Worm (Caenorhabditis elegans) whole organism, young adult: ENCODE measurements around the gene nucb-1.

Source experiments
- B0035.1 ChIP-seq: sonication (generic microtip); optimal IDR thresholded peaks from 2 replicates; lab custom pipeline; 2016; ENCODE audit warnings: missing genetic modification characterization, mild to moderate bottlenecking, missing compliant biosample characterization, missing genotype, missing genetic modification reagents
- B0261.1 ChIP-seq: sonication (generic microtip); optimal IDR thresholded peaks from 2 replicates; lab custom pipeline; 2016; ENCODE audit warnings: mild to moderate bottlenecking, missing genetic modification characterization, moderate library complexity, missing compliant biosample characterization
- C06A6.2 ChIP-seq: fragments of 200-800 bp; sonication (Bioruptor generic); conservative IDR thresholded peaks from 2 replicates; pipeline ENCODE4 v1.3.6; 2022; ENCODE audit warnings: missing genetic modification characterization, missing compliant biosample characterization
- F37B4.10 ChIP-seq: fragments of 200-800 bp; sonication (Bioruptor generic); IDR thresholded peaks from 2 replicates; pipeline ENCODE4 v1.3.6; 2022; ENCODE audit warnings: missing genetic modification characterization, missing compliant biosample characterization
- F52B5.7 ChIP-seq: sonication (generic microtip); optimal IDR thresholded peaks from 2 replicates; lab custom pipeline; 2016; ENCODE audit warnings: mild to moderate bottlenecking, missing genetic modification characterization, missing compliant biosample characterization
- K11D2.4 ChIP-seq: fragments of 200-800 bp; sonication (Bioruptor generic); IDR thresholded peaks from 2 replicates; pipeline ENCODE4 v1.3.6; 2022; ENCODE audit warnings: missing genetic modification reagents, missing genetic modification characterization, missing compliant biosample characterization
- Y53G8AR.9 ChIP-seq: fragments of 200-800 bp; sonication (Bioruptor generic); conservative IDR thresholded peaks from 2 replicates; pipeline ENCODE4 v1.3.6; 2022; ENCODE audit warnings: missing genetic modification reagents, missing genetic modification characterization, missing compliant biosample characterization
- Y56A3A.18 ChIP-seq: fragments of 200-800 bp; sonication (Bioruptor generic); IDR thresholded peaks from 2 replicates; pipeline ENCODE4 v1.3.6; 2022; ENCODE audit warnings: missing genetic modification reagents, missing genetic modification characterization, missing compliant biosample characterization
- Y67H2A.10 ChIP-seq: fragments of 200-800 bp; sonication (Bioruptor generic); conservative IDR thresholded peaks from 2 replicates; pipeline ENCODE4 v1.3.6; 2022; ENCODE audit warnings: missing genetic modification reagents, missing genetic modification characterization, missing compliant biosample characterization
- Y79H2A.3 ChIP-seq: fragments of 200-800 bp; sonication (Bioruptor generic); conservative IDR thresholded peaks from 2 replicates; pipeline ENCODE4 v1.3.6; 2022; ENCODE audit warnings: missing genetic modification reagents, missing genetic modification characterization, missing compliant biosample characterization
- aptf-2 ChIP-seq: fragments of 200-800 bp; sonication (Bioruptor generic); conservative IDR thresholded peaks from 2 replicates; pipeline ENCODE4 v1.3.6; 2022; ENCODE audit warnings: missing genetic modification reagents, missing genetic modification characterization, missing compliant biosample characterization
- aptf-3 ChIP-seq: fragments of 200-800 bp; sonication (Bioruptor generic); IDR thresholded peaks from 2 replicates; pipeline ENCODE4 v1.3.6; 2022; ENCODE audit warnings: missing genetic modification characterization, missing compliant biosample characterization
- athp-1 ChIP-seq: sonication (generic microtip); optimal IDR thresholded peaks from 2 replicates; lab custom pipeline; 2017; ENCODE audit warnings: mild to moderate bottlenecking, missing genetic modification characterization, missing compliant biosample characterization
- attf-6 ChIP-seq: fragments of 200-800 bp; sonication (Bioruptor generic); IDR thresholded peaks from 2 replicates; pipeline ENCODE4 v1.3.6; 2022; ENCODE audit warnings: missing genetic modification reagents, missing genetic modification characterization, missing compliant biosample characterization
- bed-2 ChIP-seq: fragments of 200-800 bp; sonication (Bioruptor generic); IDR thresholded peaks from 2 replicates; pipeline ENCODE4 v1.3.6; 2022; ENCODE audit warnings: missing genetic modification reagents, missing genetic modification characterization, missing compliant biosample characterization
- ceh-100 ChIP-seq: fragments of 200-800 bp; sonication (Bioruptor generic); IDR thresholded peaks from 2 replicates; pipeline ENCODE4 v1.3.6; 2022; ENCODE audit warnings: missing genetic modification reagents, missing genetic modification characterization, missing compliant biosample characterization
- dox-1 ChIP-seq: fragments of 200-800 bp; sonication (Bioruptor generic); IDR thresholded peaks from 2 replicates; pipeline ENCODE4 v1.3.6; 2022; ENCODE audit warnings: missing genetic modification reagents, missing genetic modification characterization, missing compliant biosample characterization
- dpff-1 ChIP-seq: sonication (generic microtip); optimal IDR thresholded peaks from 2 replicates; lab custom pipeline; 2017; ENCODE audit warnings: mild to moderate bottlenecking, missing genetic modification characterization, missing compliant biosample characterization
- dpl-1 ChIP-seq: fragments of 150-350 bp; optimal IDR thresholded peaks from 2 replicates; lab custom pipeline; 2014; ENCODE audit warnings: missing biosample characterization, missing genetic modification reagents, missing genetic modification characterization
- egl-18 ChIP-seq: fragments of 200-800 bp; sonication (Bioruptor generic); IDR thresholded peaks from 2 replicates; pipeline ENCODE4 v1.3.6; 2022; ENCODE audit warnings: missing genetic modification reagents, missing genetic modification characterization, missing compliant biosample characterization
- hlh-12 ChIP-seq: sonication (generic microtip); optimal IDR thresholded peaks from 2 replicates; lab custom pipeline; 2016; ENCODE audit warnings: missing genetic modification characterization, missing compliant biosample characterization
- hmg-1.2 ChIP-seq: fragments of 200-800 bp; sonication (Bioruptor generic); IDR thresholded peaks from 2 replicates; pipeline ENCODE4 v1.3.6; 2022; ENCODE audit warnings: missing genetic modification reagents, missing genetic modification characterization, missing compliant biosample characterization
- hrde-1 ChIP-seq: sonication (generic microtip); optimal IDR thresholded peaks from 2 replicates; lab custom pipeline; 2016; ENCODE audit warnings: missing genetic modification characterization, mild to moderate bottlenecking, missing compliant biosample characterization, moderate library complexity, missing genotype, missing genetic modification reagents, borderline replicate concordance
- let-526 ChIP-seq: fragments of 200-800 bp; sonication (Bioruptor generic); IDR thresholded peaks from 2 replicates; pipeline ENCODE4 v1.3.6; 2022; ENCODE audit warnings: missing genetic modification reagents, missing genetic modification characterization, missing compliant biosample characterization
- lin-54 ChIP-seq: fragments of 200-800 bp; sonication (Bioruptor generic); optimal IDR thresholded peaks from 2 replicates; lab custom pipeline; 2018; ENCODE audit warnings: mild to moderate bottlenecking, missing genetic modification characterization, missing compliant biosample characterization
- lsl-1 ChIP-seq: fragments of 200-800 bp; sonication (Bioruptor generic); optimal IDR thresholded peaks from 2 replicates; lab custom pipeline; 2018; ENCODE audit warnings: mild to moderate bottlenecking, missing genetic modification characterization, moderate library complexity, missing compliant biosample characterization
- madf-6 ChIP-seq: fragments of 200-800 bp; sonication (Bioruptor generic); IDR thresholded peaks from 2 replicates; pipeline ENCODE4 v1.3.6; 2022; ENCODE audit warnings: missing genetic modification reagents, missing genetic modification characterization, missing compliant biosample characterization
- madf-8 ChIP-seq: fragments of 200-800 bp; sonication (Bioruptor generic); conservative IDR thresholded peaks from 2 replicates; pipeline ENCODE4 v1.3.6; 2022; ENCODE audit warnings: missing genetic modification reagents, missing genetic modification characterization, missing compliant biosample characterization
- mcd-1 ChIP-seq: fragments of 200-800 bp; sonication (Bioruptor generic); IDR thresholded peaks from 2 replicates; pipeline ENCODE4 v1.3.6; 2022; ENCODE audit warnings: missing genetic modification reagents, missing genetic modification characterization, missing compliant biosample characterization
- mes-4 ChIP-seq: sonication (generic microtip); optimal IDR thresholded peaks from 2 replicates; lab custom pipeline; 2016; ENCODE audit warnings: missing genotype, missing genetic modification characterization, missing compliant biosample characterization
- nfya-1 ChIP-seq: sonication (generic microtip); optimal IDR thresholded peaks from 2 replicates; lab custom pipeline; 2017; ENCODE audit warnings: antibody characterized with exemption, missing compliant biosample characterization, missing genetic modification characterization, borderline replicate concordance; ENCODE audit not compliant: insufficient read depth
- nfyb-1 ChIP-seq: fragments of 200-800 bp; sonication (Bioruptor generic); IDR thresholded peaks from 2 replicates; pipeline ENCODE4 v1.3.6; 2022; ENCODE audit warnings: missing genetic modification reagents, missing genetic modification characterization, missing compliant biosample characterization
- nhr-120 ChIP-seq: fragments of 200-800 bp; sonication (Bioruptor generic); IDR thresholded peaks from 2 replicates; pipeline ENCODE4 v1.3.6; 2022; ENCODE audit warnings: missing genetic modification characterization, missing compliant biosample characterization
- nhr-90 ChIP-seq: sonication (generic microtip); optimal IDR thresholded peaks from 2 replicates; lab custom pipeline; 2016; ENCODE audit warnings: missing genotype, mild to moderate bottlenecking, missing genetic modification characterization, missing compliant biosample characterization
- pbrm-1 ChIP-seq: fragments of 200-800 bp; sonication (Bioruptor generic); IDR thresholded peaks from 2 replicates; pipeline ENCODE4 v1.3.6; 2022; ENCODE audit warnings: missing genetic modification reagents, missing genetic modification characterization, missing compliant biosample characterization
- sea-2 ChIP-seq: fragments of 200-800 bp; sonication (Bioruptor generic); IDR thresholded peaks from 2 replicates; pipeline ENCODE4 v1.3.6; 2022; ENCODE audit warnings: missing genetic modification characterization, missing compliant biosample characterization
- snpc-1.1 ChIP-seq: sonication (generic microtip); optimal IDR thresholded peaks from 2 replicates; lab custom pipeline; 2017; ENCODE audit warnings: missing genetic modification characterization, mild to moderate bottlenecking, missing compliant biosample characterization, antibody characterized with exemption, moderate library complexity, missing genotype, missing genetic modification reagents; ENCODE audit not compliant: insufficient read depth
- snpc-4 ChIP-seq, 5 experiments: fragments of 150-350 bp in 1 of 5; sonication (generic microtip) in 4 of 5; optimal IDR thresholded peaks; 2 replicates each; lab custom pipeline; 2014 to 2018; ENCODE audit warnings: missing genetic modification characterization in 5 of 5, missing biosample characterization in 3 of 5, antibody characterized with exemption in 2 of 5, mild to moderate bottlenecking in 2 of 5, missing compliant biosample characterization in 2 of 5, missing genotype in 2 of 5, moderate library complexity in 2 of 5, missing genetic modification reagents in 1 of 5
- tbp1 ChIP-seq: fragments of 200-800 bp; sonication (Bioruptor generic); optimal IDR thresholded peaks from 2 replicates; lab custom pipeline; 2018; ENCODE audit warnings: mild to moderate bottlenecking, missing genetic modification characterization, missing compliant biosample characterization
- tbx-9 ChIP-seq: sonication (generic microtip); optimal IDR thresholded peaks from 2 replicates; lab custom pipeline; 2016; ENCODE audit warnings: borderline replicate concordance, missing genetic modification characterization, inconsistent platforms, missing compliant biosample characterization
- tlf-1 ChIP-seq: fragments of 200-800 bp; sonication (Bioruptor generic); optimal IDR thresholded peaks from 2 replicates; lab custom pipeline; 2018; ENCODE audit warnings: mild to moderate bottlenecking, missing genetic modification characterization, missing compliant biosample characterization
- xnd-1 ChIP-seq: sonication (generic microtip); optimal IDR thresholded peaks from 2 replicates; lab custom pipeline; 2016; ENCODE audit warnings: missing genotype, missing genetic modification reagents, missing genetic modification characterization, missing compliant biosample characterization
- ztf-18 ChIP-seq: sonication (generic microtip); optimal IDR thresholded peaks from 2 replicates; lab custom pipeline; 2016; ENCODE audit warnings: missing genotype, mild to moderate bottlenecking, missing genetic modification characterization, missing compliant biosample characterization

The nucb-1 gene

ce11 chrX:10219184-10219705 lies 21.7 kb downstream of the nucb-1 start:
- TF ChIP-seq F37B4.10 (GFP tag; lab: Robert Waterston, UW): 0 out of 2 replicates have a peak, but pooled peaks have one; percentile 90
- no peak for TF ChIP-seq ceh-100 (GFP tag; lab: Robert Waterston, UW)
- no peak for TF ChIP-seq C06A6.2 (GFP tag; lab: Robert Waterston, UW)
- 0 out of 2 replicates have a peak, but pooled peaks have one; percentile 15 for TF ChIP-seq dox-1 (GFP tag; lab: Robert Waterston, UW)
- TF ChIP-seq hrde-1 (tag; lab: Kevin White, UChicago): no peak
- TF ChIP-seq egl-18 (GFP tag; lab: Robert Waterston, UW): no peak
- no peak for TF ChIP-seq lin-54
- TF ChIP-seq tbp1 (GFP tag; lab: Kevin White, UChicago): no peak
- TF ChIP-seq attf-6 (GFP tag; lab: Robert Waterston, UW): no peak
- no peak for TF ChIP-seq mcd-1 (GFP tag; lab: Robert Waterston, UW)
- no peak for TF ChIP-seq nfyb-1 (GFP tag; lab: Robert Waterston, UW)
- TF ChIP-seq Y53G8AR.9 (GFP tag; lab: Robert Waterston, UW): 0 out of 2 replicates have a peak, but pooled peaks have one; percentile 21
- no peak for TF ChIP-seq lsl-1
- TF ChIP-seq Y67H2A.10: no peak
- no peak for TF ChIP-seq xnd-1 (tag; lab: Kevin White, UChicago)
- no peak for TF ChIP-seq ztf-18 (tag; lab: Kevin White, UChicago)
- no peak for TF ChIP-seq K11D2.4 (GFP tag; lab: Robert Waterston, UW)
- no peak for TF ChIP-seq tlf-1
- TF ChIP-seq nhr-120 (GFP tag; lab: Robert Waterston, UW): no peak
- TF ChIP-seq B0035.1 (tag; lab: Kevin White, UChicago): no peak
- no peak for TF ChIP-seq nfya-1 (tag; lab: Kevin White, UChicago)
- TF ChIP-seq sea-2: no peak
- TF ChIP-seq let-526 (GFP tag; lab: Robert Waterston, UW): 0 out of 2 replicates have a peak, but pooled peaks have one; percentile 27
- no peak for TF ChIP-seq bed-2 (GFP tag; lab: Robert Waterston, UW)
- TF ChIP-seq hlh-12 (tag; lab: Kevin White, UChicago): no peak
- TF ChIP-seq madf-8 (GFP tag; lab: Robert Waterston, UW): no peak
- no peak for TF ChIP-seq dpff-1 (tag; lab: Kevin White, UChicago)
- TF ChIP-seq, all 124 proteins: peak for 4

ce11 chrX:10225845-10226244 lies 28.3 kb downstream of the nucb-1 start:
- TF ChIP-seq aptf-2 (GFP tag; lab: Robert Waterston, UW) (no peak), B0261.1 (tag; lab: Kevin White, UChicago) (no peak), aptf-3 (no peak), madf-6 (GFP tag; lab: Robert Waterston, UW) (no peak), dpl-1 (no peak)

ce11 chrX:10227217-10227616 lies 29.7 kb downstream of the nucb-1 start:
- TF ChIP-seq F52B5.7 (tag; lab: Kevin White, UChicago) (no peak), attf-6 (GFP tag; lab: Robert Waterston, UW) (no peak), snpc-1.1 (tag; lab: Kevin White, UChicago) (no peak), mes-4 (tag; lab: Kevin White, UChicago) (no peak), athp-1 (tag; lab: Kevin White, UChicago) (no peak), nhr-90 (tag; lab: Kevin White, UChicago) (no peak), Y79H2A.3 (GFP tag; lab: Robert Waterston, UW) (no peak), hmg-1.2 (GFP tag; lab: Robert Waterston, UW) (no peak), snpc-4 (GFP tag; optimal IDR thresholded peaks at IDR 0.05; lab: Kevin White, UChicago) (no peak), snpc-4 (tag; optimal IDR thresholded peaks at IDR 0.05; lab: Kevin White, UChicago) (no peak), Y56A3A.18 (GFP tag; lab: Robert Waterston, UW) (no peak), aptf-2 (GFP tag; lab: Robert Waterston, UW) (no peak), C06A6.2 (GFP tag; lab: Robert Waterston, UW) (no peak), pbrm-1 (GFP tag; lab: Robert Waterston, UW) (no peak), tbx-9 (tag; lab: Kevin White, UChicago) (no peak), tlf-1 (no peak)
